Worm (Caenorhabditis elegans) whole organism, early embryonic: ENCODE results near the gene pssy-1.

Experiments used
- B0310.2 ChIP-seq: sonication (generic microtip); optimal IDR thresholded peaks from 2 replicates; lab custom pipeline; 2016; ENCODE audit warnings: mild to moderate bottlenecking, missing genetic modification characterization, missing compliant biosample characterization
- F13C5.2 ChIP-seq: sonication (generic microtip); optimal IDR thresholded peaks from 2 replicates; lab custom pipeline; 2017; ENCODE audit warnings: mild to moderate bottlenecking, missing genetic modification characterization, inconsistent platforms, missing compliant biosample characterization
- aly-1 ChIP-seq: sonication (generic microtip); optimal IDR thresholded peaks from 2 replicates; lab custom pipeline; 2016; ENCODE audit warnings: missing genetic modification characterization, missing compliant biosample characterization
- ama-1 ChIP-seq: fragments of 150-350 bp; optimal IDR thresholded peaks from 2 replicates; lab custom pipeline; 2014
- ceh-13 ChIP-seq: fragments of 200-800 bp; sonication (Bioruptor generic); optimal IDR thresholded peaks from 2 replicates; lab custom pipeline; 2018; ENCODE audit warnings: mild to moderate bottlenecking, missing genetic modification characterization, missing compliant biosample characterization
- ceh-36 ChIP-seq: sonication (generic microtip); optimal IDR thresholded peaks from 2 replicates; lab custom pipeline; 2016; ENCODE audit warnings: missing genetic modification characterization, inconsistent platforms, missing compliant biosample characterization
- ets-7 ChIP-seq: sonication (generic microtip); optimal IDR thresholded peaks from 2 replicates; lab custom pipeline; 2016; ENCODE audit warnings: missing genotype, missing genetic modification characterization, missing compliant biosample characterization
- flt-1 ChIP-seq: fragments of 200-800 bp; sonication (Bioruptor generic); IDR thresholded peaks from 2 replicates; pipeline ENCODE4 v1.3.6; 2022; ENCODE audit warnings: missing genetic modification characterization, missing compliant biosample characterization
- hmbx-1 ChIP-seq: sonication (generic microtip); optimal IDR thresholded peaks from 2 replicates; lab custom pipeline; 2016; ENCODE audit warnings: mild to moderate bottlenecking, missing genetic modification characterization, missing compliant biosample characterization
- hmg-4 ChIP-seq: fragments of 200-800 bp; sonication (Bioruptor generic); optimal IDR thresholded peaks from 2 replicates; lab custom pipeline; 2018; ENCODE audit warnings: mild to moderate bottlenecking, missing genetic modification characterization, missing compliant biosample characterization
- hnd-1 ChIP-seq: sonication (generic microtip); optimal IDR thresholded peaks from 2 replicates; lab custom pipeline; 2016; ENCODE audit warnings: missing genetic modification characterization, missing compliant biosample characterization
- pes-1 ChIP-seq: fragments of 200-800 bp; sonication (Bioruptor generic); IDR thresholded peaks from 2 replicates; pipeline ENCODE4 v1.3.6; 2022; ENCODE audit warnings: missing genetic modification reagents, missing genetic modification characterization, missing compliant biosample characterization
- scrt-1 ChIP-seq: fragments of 200-800 bp; sonication (Bioruptor generic); IDR thresholded peaks from 2 replicates; pipeline ENCODE4 v1.3.6; 2022; ENCODE audit warnings: missing genetic modification characterization, missing compliant biosample characterization
- sea-1 ChIP-seq: fragments of 200-800 bp; sonication (Bioruptor generic); conservative IDR thresholded peaks from 2 replicates; pipeline ENCODE4 v1.3.6; 2022; ENCODE audit warnings: missing genetic modification characterization, missing compliant biosample characterization
- tbx-11 ChIP-seq: fragments of 200-800 bp; sonication (Bioruptor generic); IDR thresholded peaks from 2 replicates; pipeline ENCODE4 v1.3.6; 2022; ENCODE audit warnings: missing genetic modification characterization, missing compliant biosample characterization
- tbx-37 ChIP-seq: fragments of 200-800 bp; sonication (Bioruptor generic); conservative IDR thresholded peaks from 2 replicates; pipeline ENCODE4 v1.3.6; 2022; ENCODE audit warnings: missing genetic modification reagents, missing genetic modification characterization, missing compliant biosample characterization
- tra-4 ChIP-seq: sonication (generic microtip); optimal IDR thresholded peaks from 2 replicates; lab custom pipeline; 2017; ENCODE audit warnings: missing genetic modification characterization, missing compliant biosample characterization

pssy-1 gene

DNA sequence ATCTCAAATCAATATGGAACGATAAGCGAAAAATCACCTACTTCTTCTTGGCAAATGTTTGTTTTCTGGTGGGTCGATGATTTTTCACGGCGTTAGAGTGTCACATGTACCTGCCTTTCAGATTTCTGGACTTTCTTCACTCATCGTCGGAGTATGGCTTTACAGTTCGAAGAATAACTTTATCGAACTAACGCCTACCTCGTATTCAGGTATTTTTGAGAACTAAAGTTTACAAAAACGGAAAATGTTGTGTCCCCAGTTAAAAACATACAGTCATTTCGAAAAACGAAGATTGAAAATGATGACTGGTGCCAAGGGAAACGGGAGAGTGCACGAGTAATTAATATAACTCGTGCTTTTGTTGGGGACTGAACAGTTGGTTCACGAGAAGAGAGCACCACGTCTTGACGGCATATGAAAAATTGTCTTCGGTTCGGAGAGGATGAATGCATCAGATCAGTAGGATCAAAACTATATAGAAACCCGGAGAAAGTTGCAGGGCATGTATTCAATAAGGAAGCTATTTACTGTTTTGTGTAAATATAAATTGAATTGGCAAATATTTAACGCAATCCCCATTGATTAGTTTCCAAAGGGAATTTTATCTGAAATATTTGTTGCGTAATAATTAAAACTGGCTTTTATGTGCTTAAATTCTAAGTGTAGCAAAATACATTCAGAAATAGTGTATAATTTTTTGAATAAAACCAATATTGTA is 31.9 kb upstream of the pssy-1 start:
- no peak for TF ChIP-seq hnd-1 (tag; lab: Kevin White, UChicago)
- no peak for TF ChIP-seq tbx-11 (GFP tag; lab: Robert Waterston, UW)
- TF ChIP-seq tbx-37 (GFP tag; lab: Robert Waterston, UW): no peak
- TF ChIP-seq aly-1 (tag; lab: Kevin White, UChicago): no peak
- no peak for TF ChIP-seq hmbx-1
- no peak for TF ChIP-seq ama-1 (lab: Kevin White, UChicago)
- TF ChIP-seq ceh-36 (tag; lab: Kevin White, UChicago): no peak
- TF ChIP-seq pes-1 (GFP tag; lab: Robert Waterston, UW): no peak
- no peak for TF ChIP-seq ets-7
- TF ChIP-seq sea-1 (GFP tag; lab: Robert Waterston, UW): no peak
- no peak for TF ChIP-seq ceh-13 (GFP tag; lab: Kevin White, UChicago)
- no peak for TF ChIP-seq hmg-4
- no peak for TF ChIP-seq F13C5.2 (tag; lab: Kevin White, UChicago)
- no peak for TF ChIP-seq flt-1 (GFP tag; lab: Robert Waterston, UW)
- no peak for TF ChIP-seq tra-4 (tag; lab: Kevin White, UChicago)
- TF ChIP-seq B0310.2: no peak
- TF ChIP-seq scrt-1: no peak

ce11 chrX:9934009-9934323 is 31.4 kb upstream of the pssy-1 start:
- no peak for TF ChIP-seq ceh-36 (tag; lab: Kevin White, UChicago)
- TF ChIP-seq pes-1 (GFP tag; lab: Robert Waterston, UW): no peak

- TF ChIP-seq tbx-37 (GFP tag; lab: Robert Waterston, UW): no peak
- TF ChIP-seq sea-1 (GFP tag; lab: Robert Waterston, UW): no peak
- TF ChIP-seq tra-4 (tag; lab: Kevin White, UChicago): no peak
- no peak for TF ChIP-seq ets-7
- no peak for TF ChIP-seq ceh-36 (tag; lab: Kevin White, UChicago)
- no peak for TF ChIP-seq scrt-1
- TF ChIP-seq flt-1 (GFP tag; lab: Robert Waterston, UW): no peak
- no peak for TF ChIP-seq hmg-4
- no peak for TF ChIP-seq pes-1 (GFP tag; lab: Robert Waterston, UW)
- TF ChIP-seq ceh-13 (GFP tag; lab: Kevin White, UChicago): no peak
- TF ChIP-seq hnd-1 (tag; lab: Kevin White, UChicago): no peak
Measured at ce11 chrX:9938091-9938490, 27.3 kb upstream of the pssy-1 start.

ce11 chrX:9938537-9938936 is 26.9 kb upstream of the pssy-1 start, which contains the start of the genes C17G1.5 and C17G1.14:
C17G1.5 (plus strand) TSS chrX:9938802.
C17G1.14 (plus strand) TSS chrX:9938813.
- no peak for TF ChIP-seq flt-1 (GFP tag; lab: Robert Waterston, UW)
- TF ChIP-seq ama-1 (lab: Kevin White, UChicago): no peak
- no peak for TF ChIP-seq hmg-4
- TF ChIP-seq hnd-1 (tag; lab: Kevin White, UChicago): no peak
- no peak for TF ChIP-seq pes-1 (GFP tag; lab: Robert Waterston, UW)
- no peak for TF ChIP-seq scrt-1
- no peak for TF ChIP-seq aly-1 (tag; lab: Kevin White, UChicago)
- no peak for TF ChIP-seq hmbx-1
- no peak for TF ChIP-seq sea-1 (GFP tag; lab: Robert Waterston, UW)

DNA sequence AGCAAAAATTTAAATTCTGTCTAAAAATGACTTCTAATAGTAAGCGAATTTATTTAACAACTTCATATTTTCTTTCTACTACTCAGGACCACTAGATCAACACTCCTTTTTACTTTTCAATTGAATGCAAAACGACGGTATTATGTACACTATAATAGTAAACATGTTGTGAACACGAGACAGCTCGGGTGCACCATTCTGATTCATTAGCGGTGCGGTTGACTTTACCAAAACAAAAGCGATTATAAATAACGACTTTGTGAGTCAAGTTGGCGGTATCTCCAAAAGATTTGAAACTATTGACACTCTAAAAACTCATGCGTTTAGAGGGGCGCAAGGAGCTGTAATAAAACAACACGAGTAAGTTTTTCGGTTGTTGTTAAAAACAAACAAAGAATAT is 24.9 kb upstream of the pssy-1 start:
- TF ChIP-seq scrt-1 (no peak), tbx-37 (GFP tag; lab: Robert Waterston, UW) (no peak), hnd-1 (tag; lab: Kevin White, UChicago) (no peak), ceh-13 (GFP tag; lab: Kevin White, UChicago) (no peak), sea-1 (GFP tag; lab: Robert Waterston, UW) (no peak), F13C5.2 (tag; lab: Kevin White, UChicago) (no peak), B0310.2 (no peak)

DNA sequence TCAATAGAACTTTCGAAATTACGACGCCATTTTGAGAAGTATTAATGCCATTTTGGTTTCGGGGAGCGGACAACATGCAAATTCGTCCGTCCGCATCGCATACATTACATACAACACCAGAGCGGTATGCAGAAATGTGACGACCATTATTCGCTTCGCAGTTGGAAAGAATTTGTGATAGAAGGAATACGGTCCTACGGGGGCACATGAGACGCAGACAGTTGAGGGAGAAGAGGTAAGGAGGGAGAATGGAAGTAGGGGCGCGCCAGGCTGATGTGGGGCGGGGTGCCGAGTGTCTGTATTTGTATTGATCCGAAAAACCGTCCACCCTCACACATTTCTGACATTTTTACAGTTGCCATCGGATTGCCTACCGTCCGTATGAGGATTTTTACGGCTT is 24.0 kb upstream of the pssy-1 start:
- no peak for TF ChIP-seq tbx-11 (GFP tag; lab: Robert Waterston, UW)
- TF ChIP-seq tra-4 (tag; lab: Kevin White, UChicago): no peak

ce11 chrX:9948528-9948927 is 16.9 kb upstream of the pssy-1 start:
- TF ChIP-seq hnd-1 (tag; lab: Kevin White, UChicago): no peak

DNA sequence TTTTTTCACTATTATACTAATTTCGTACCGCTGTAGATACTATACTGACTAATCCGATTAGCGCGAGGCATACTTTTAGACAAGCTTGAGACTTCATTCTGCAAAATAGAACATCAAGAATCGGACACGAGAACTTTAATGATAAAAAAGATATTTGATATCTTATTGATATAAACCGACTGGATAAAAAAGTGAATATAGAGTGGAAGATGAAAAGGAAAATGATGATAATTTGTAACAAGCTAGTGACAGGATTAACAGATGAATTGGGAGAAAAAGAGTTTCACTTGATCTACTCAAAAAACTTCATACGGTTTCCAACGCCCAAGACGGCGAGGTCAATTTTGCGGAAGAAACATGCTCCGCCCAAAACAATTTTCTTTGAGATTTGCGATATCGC is 16.4 kb upstream of the pssy-1 start, which contains the start of gene nas-37:
nas-37 (minus strand) TSS at position 101 of the 400 bp plus-strand sequence.
- TF ChIP-seq tbx-37 (GFP tag; lab: Robert Waterston, UW) (no peak), tbx-11 (GFP tag; lab: Robert Waterston, UW) (no peak)

DNA sequence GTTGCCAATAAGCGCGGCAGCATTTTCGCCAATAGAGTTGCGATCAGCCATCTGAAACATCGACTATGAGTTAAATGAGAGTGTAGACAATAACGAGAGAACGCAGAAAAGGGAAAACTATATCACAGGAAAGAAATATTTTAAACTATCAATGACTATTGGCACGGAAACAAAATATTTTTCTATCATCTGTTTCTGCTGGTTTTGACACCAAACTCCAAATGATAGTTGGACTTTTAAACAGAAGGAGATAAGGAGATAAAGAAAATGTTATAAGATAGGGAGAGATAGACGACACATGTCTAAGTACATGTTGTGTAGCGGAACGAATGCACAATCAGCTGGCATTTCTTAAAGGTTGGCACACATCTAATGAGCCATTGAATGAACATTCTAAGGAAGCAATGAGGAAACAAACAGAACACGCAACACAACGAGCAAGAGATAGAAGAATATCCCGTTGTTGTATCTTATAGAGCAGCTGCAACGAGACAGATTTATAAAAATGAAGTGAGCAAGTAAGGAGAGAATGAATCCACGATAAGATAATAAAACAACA is 10.8 kb upstream of the pssy-1 start, which contains the start of gene cysl-1:
cysl-1 (minus strand) TSS at position 51 of the 559 bp plus-strand sequence.
- TF ChIP-seq ets-7: no peak
- TF ChIP-seq ceh-13 (GFP tag; lab: Kevin White, UChicago): no peak
